Fruit fly (Drosophila melanogaster): ENCODE results near the gene CG9400.

DNA sequence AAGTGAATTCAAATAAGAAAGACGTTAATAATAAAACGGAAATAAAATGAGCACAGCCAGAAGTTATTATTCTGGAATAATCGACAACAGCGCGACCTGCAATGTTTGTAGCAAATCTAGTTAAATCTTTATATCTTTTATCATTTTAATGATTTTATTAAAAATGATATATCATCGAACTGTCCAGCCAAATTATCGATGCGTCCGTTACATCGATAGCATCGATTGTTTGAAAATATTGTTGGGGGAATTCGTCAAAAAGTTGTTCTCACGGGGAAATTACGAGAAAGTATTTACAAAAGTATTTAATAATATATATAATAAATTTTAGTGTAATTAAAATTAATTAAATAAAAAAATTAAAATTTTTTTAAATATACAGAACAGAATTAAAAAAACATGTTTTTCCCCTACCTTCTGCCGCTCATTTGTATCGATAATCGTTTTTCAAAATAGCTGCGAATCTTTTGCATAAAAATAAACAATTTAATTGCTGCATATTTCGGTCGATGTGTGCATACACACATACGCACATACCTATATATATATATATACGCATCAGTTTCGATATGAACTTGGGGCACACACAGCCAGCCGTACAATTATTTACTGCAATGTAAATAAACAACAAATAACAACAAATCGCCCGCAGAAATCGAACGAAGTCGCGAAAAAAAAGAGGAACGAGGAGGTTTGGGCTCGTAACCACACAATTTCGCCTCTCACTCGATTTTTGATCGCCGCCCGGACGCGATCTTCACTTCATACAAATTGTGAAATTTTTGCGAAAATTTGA is 46.1 kb downstream of the CG9400 start, which contains the start of gene CG32599:
- TF ChIP-seq CTCF (optimal IDR thresholded peaks at IDR 0.05), result no peak
- TF ChIP-seq CG8478 (optimal IDR thresholded peaks at IDR 0.05), result no peak
